Worm (Caenorhabditis elegans) whole organism, young adult: ENCODE results near the gene Y41D4B.24.

Experiments
- B0336.3 ChIP-seq: fragments of 200-800 bp; sonication (Bioruptor generic); IDR thresholded peaks from 2 replicates; pipeline ENCODE4 v1.3.6; 2022; ENCODE audit warnings: missing genetic modification characterization, missing compliant biosample characterization
- C06A6.2 ChIP-seq: fragments of 200-800 bp; sonication (Bioruptor generic); conservative IDR thresholded peaks from 2 replicates; pipeline ENCODE4 v1.3.6; 2022; ENCODE audit warnings: missing genetic modification characterization, missing compliant biosample characterization
- D2030.7 ChIP-seq: fragments of 200-800 bp; sonication (Bioruptor generic); IDR thresholded peaks from 2 replicates; pipeline ENCODE4 v1.3.6; 2022; ENCODE audit warnings: missing genetic modification reagents, missing genetic modification characterization, missing compliant biosample characterization
- F22D6.2 ChIP-seq: sonication (generic microtip); optimal IDR thresholded peaks from 2 replicates; lab custom pipeline; 2016; ENCODE audit warnings: mild to moderate bottlenecking, missing genetic modification characterization, missing compliant biosample characterization
- F23B12.7 ChIP-seq: sonication (generic microtip); optimal IDR thresholded peaks from 2 replicates; lab custom pipeline; 2017; ENCODE audit warnings: missing genetic modification characterization, mild to moderate bottlenecking, missing compliant biosample characterization, antibody characterized with exemption, moderate library complexity; ENCODE audit not compliant: insufficient read depth
- F33H1.4 ChIP-seq: fragments of 200-800 bp; sonication (Bioruptor generic); IDR thresholded peaks from 2 replicates; pipeline ENCODE4 v1.3.6; 2022; ENCODE audit warnings: missing genetic modification reagents, missing genetic modification characterization, missing compliant biosample characterization
- F55B11.4 ChIP-seq: sonication (generic microtip); optimal IDR thresholded peaks from 2 replicates; lab custom pipeline; 2016; ENCODE audit warnings: missing compliant biosample characterization, missing genetic modification characterization, borderline replicate concordance; ENCODE audit not compliant: insufficient read depth
- F57C9.4 ChIP-seq: sonication (generic microtip); optimal IDR thresholded peaks from 2 replicates; lab custom pipeline; 2017; ENCODE audit warnings: mild to moderate bottlenecking, missing genetic modification characterization, missing compliant biosample characterization
- K11D2.4 ChIP-seq: fragments of 200-800 bp; sonication (Bioruptor generic); IDR thresholded peaks from 2 replicates; pipeline ENCODE4 v1.3.6; 2022; ENCODE audit warnings: missing genetic modification reagents, missing genetic modification characterization, missing compliant biosample characterization
- K12H6.12 ChIP-seq: fragments of 200-800 bp; sonication (Bioruptor generic); optimal IDR thresholded peaks from 2 replicates; lab custom pipeline; 2018; ENCODE audit warnings: mild to moderate bottlenecking, missing genetic modification characterization, missing compliant biosample characterization
- T07F8.4 ChIP-seq: sonication (generic microtip); optimal IDR thresholded peaks from 2 replicates; lab custom pipeline; 2016; ENCODE audit warnings: mild to moderate bottlenecking, missing genetic modification characterization, moderate library complexity, missing compliant biosample characterization
- T26A5.8 ChIP-seq: sonication (generic microtip); optimal IDR thresholded peaks from 2 replicates; lab custom pipeline; 2016; ENCODE audit warnings: missing genetic modification characterization, missing compliant biosample characterization
- Y53F4B.3 ChIP-seq: fragments of 200-800 bp; sonication (Bioruptor generic); IDR thresholded peaks from 2 replicates; pipeline ENCODE4 v1.3.6; 2022; ENCODE audit warnings: missing genetic modification reagents, missing genetic modification characterization, missing compliant biosample characterization
- Y79H2A.3 ChIP-seq: fragments of 200-800 bp; sonication (Bioruptor generic); conservative IDR thresholded peaks from 2 replicates; pipeline ENCODE4 v1.3.6; 2022; ENCODE audit warnings: missing genetic modification reagents, missing genetic modification characterization, missing compliant biosample characterization
- aptf-3 ChIP-seq: fragments of 200-800 bp; sonication (Bioruptor generic); IDR thresholded peaks from 2 replicates; pipeline ENCODE4 v1.3.6; 2022; ENCODE audit warnings: missing genetic modification characterization, missing compliant biosample characterization
- athp-1 ChIP-seq: sonication (generic microtip); optimal IDR thresholded peaks from 2 replicates; lab custom pipeline; 2017; ENCODE audit warnings: mild to moderate bottlenecking, missing genetic modification characterization, missing compliant biosample characterization
- attf-6 ChIP-seq: fragments of 200-800 bp; sonication (Bioruptor generic); IDR thresholded peaks from 2 replicates; pipeline ENCODE4 v1.3.6; 2022; ENCODE audit warnings: missing genetic modification reagents, missing genetic modification characterization, missing compliant biosample characterization
- bed-2 ChIP-seq: fragments of 200-800 bp; sonication (Bioruptor generic); IDR thresholded peaks from 2 replicates; pipeline ENCODE4 v1.3.6; 2022; ENCODE audit warnings: missing genetic modification reagents, missing genetic modification characterization, missing compliant biosample characterization
- ccch-3 ChIP-seq: fragments of 200-800 bp; sonication (Bioruptor generic); optimal IDR thresholded peaks from 2 replicates; lab custom pipeline; 2018; ENCODE audit warnings: mild to moderate bottlenecking, missing genetic modification characterization, missing compliant biosample characterization
- cebp-1 ChIP-seq, 2 experiments: fragments of 200-800 bp in 1 of 2; sonication (Bioruptor generic) in 1 of 2; sonication (generic microtip) in 1 of 2; IDR thresholded peaks in 1 of 2; optimal IDR thresholded peaks in 1 of 2; 2 replicates each; pipeline versions ENCODE4 v1.3.6 to Lab custom; 2017 to 2022; ENCODE audit warnings: missing compliant biosample characterization in 2 of 2, missing genetic modification characterization in 2 of 2, mild to moderate bottlenecking in 1 of 2, missing genetic modification reagents in 1 of 2, moderate library complexity in 1 of 2
- cebp-2 ChIP-seq: fragments of 200-800 bp; sonication (Bioruptor generic); IDR thresholded peaks from 2 replicates; pipeline ENCODE4 v1.3.6; 2022; ENCODE audit warnings: missing genetic modification characterization, missing compliant biosample characterization
- ceh-100 ChIP-seq: fragments of 200-800 bp; sonication (Bioruptor generic); IDR thresholded peaks from 2 replicates; pipeline ENCODE4 v1.3.6; 2022; ENCODE audit warnings: missing genetic modification reagents, missing genetic modification characterization, missing compliant biosample characterization
- ceh-27 ChIP-seq: fragments of 200-800 bp; sonication (Bioruptor generic); optimal IDR thresholded peaks from 2 replicates; lab custom pipeline; 2018; ENCODE audit warnings: mild to moderate bottlenecking, missing genetic modification characterization, moderate library complexity, missing compliant biosample characterization
- ceh-40 ChIP-seq: fragments of 200-800 bp; sonication (Bioruptor generic); IDR thresholded peaks from 2 replicates; pipeline ENCODE4 v1.3.6; 2022; ENCODE audit warnings: missing genetic modification characterization, missing compliant biosample characterization
- chd-7 ChIP-seq: sonication (generic microtip); optimal IDR thresholded peaks from 2 replicates; lab custom pipeline; 2016; ENCODE audit warnings: mild to moderate bottlenecking, missing genetic modification characterization, moderate library complexity, missing compliant biosample characterization
- dpff-1 ChIP-seq: sonication (generic microtip); optimal IDR thresholded peaks from 2 replicates; lab custom pipeline; 2017; ENCODE audit warnings: mild to moderate bottlenecking, missing genetic modification characterization, missing compliant biosample characterization
- egl-18 ChIP-seq: fragments of 200-800 bp; sonication (Bioruptor generic); IDR thresholded peaks from 2 replicates; pipeline ENCODE4 v1.3.6; 2022; ENCODE audit warnings: missing genetic modification reagents, missing genetic modification characterization, missing compliant biosample characterization
- egl-44 ChIP-seq: fragments of 200-800 bp; sonication (Bioruptor generic); IDR thresholded peaks from 2 replicates; pipeline ENCODE4 v1.3.6; 2022; ENCODE audit warnings: missing genetic modification reagents, missing genetic modification characterization, missing compliant biosample characterization
- fkh-3 ChIP-seq: sonication (generic microtip); optimal IDR thresholded peaks from 2 replicates; lab custom pipeline; 2016; ENCODE audit warnings: mild to moderate bottlenecking, missing genetic modification characterization, missing compliant biosample characterization
- hrde-1 ChIP-seq: sonication (generic microtip); optimal IDR thresholded peaks from 2 replicates; lab custom pipeline; 2016; ENCODE audit warnings: missing genetic modification characterization, mild to moderate bottlenecking, missing compliant biosample characterization, moderate library complexity, missing genotype, missing genetic modification reagents, borderline replicate concordance
- hsf-1 ChIP-seq: fragments of 200-800 bp; sonication (Bioruptor generic); IDR thresholded peaks from 2 replicates; pipeline ENCODE4 v1.3.6; 2022; ENCODE audit warnings: missing genetic modification reagents, missing genetic modification characterization, missing compliant biosample characterization
- lin-26 ChIP-seq: fragments of 200-800 bp; sonication (Bioruptor generic); IDR thresholded peaks from 2 replicates; pipeline ENCODE4 v1.3.6; 2022; ENCODE audit warnings: missing genetic modification reagents, missing genetic modification characterization, missing compliant biosample characterization
- lin-40 ChIP-seq: sonication (generic microtip); optimal IDR thresholded peaks from 2 replicates; lab custom pipeline; 2016; ENCODE audit warnings: missing genetic modification characterization, mild to moderate bottlenecking, missing compliant biosample characterization, missing genotype, missing genetic modification reagents
- madf-10 ChIP-seq: sonication (generic microtip); optimal IDR thresholded peaks from 2 replicates; lab custom pipeline; 2016; ENCODE audit warnings: mild to moderate bottlenecking, missing genetic modification characterization, missing compliant biosample characterization
- madf-3 ChIP-seq: fragments of 200-800 bp; sonication (Bioruptor generic); IDR thresholded peaks from 2 replicates; pipeline ENCODE4 v1.3.6; 2022; ENCODE audit warnings: missing genetic modification reagents, missing genetic modification characterization, missing compliant biosample characterization
- nfya-1 ChIP-seq: sonication (generic microtip); optimal IDR thresholded peaks from 2 replicates; lab custom pipeline; 2017; ENCODE audit warnings: antibody characterized with exemption, missing compliant biosample characterization, missing genetic modification characterization, borderline replicate concordance; ENCODE audit not compliant: insufficient read depth
- nhr-120 ChIP-seq: fragments of 200-800 bp; sonication (Bioruptor generic); IDR thresholded peaks from 2 replicates; pipeline ENCODE4 v1.3.6; 2022; ENCODE audit warnings: missing genetic modification characterization, missing compliant biosample characterization
- nhr-27 ChIP-seq: fragments of 200-800 bp; sonication (Bioruptor generic); optimal IDR thresholded peaks from 2 replicates; lab custom pipeline; 2018; ENCODE audit warnings: mild to moderate bottlenecking, missing genetic modification characterization, moderate library complexity, missing compliant biosample characterization
- nhr-80 ChIP-seq: sonication (generic microtip); optimal IDR thresholded peaks from 2 replicates; lab custom pipeline; 2016; ENCODE audit warnings: missing genetic modification characterization, missing compliant biosample characterization
- pbrm-1 ChIP-seq: fragments of 200-800 bp; sonication (Bioruptor generic); IDR thresholded peaks from 2 replicates; pipeline ENCODE4 v1.3.6; 2022; ENCODE audit warnings: missing genetic modification reagents, missing genetic modification characterization, missing compliant biosample characterization
- rec-8 ChIP-seq, 2 experiments: sonication (generic microtip); optimal IDR thresholded peaks; 2 replicates each; lab custom pipeline; 2016; ENCODE audit warnings: mild to moderate bottlenecking in 2 of 2, missing genetic modification characterization in 2 of 2, missing genetic modification reagents in 2 of 2, missing genotype in 2 of 2, missing biosample characterization in 1 of 2, missing compliant biosample characterization in 1 of 2, moderate library complexity in 1 of 2
- rpc-1 ChIP-seq, 2 experiments: fragments of 150-350 bp in 1 of 2; sonication (generic microtip) in 1 of 2; optimal IDR thresholded peaks; 2 replicates each; lab custom pipeline; 2014 to 2018; ENCODE audit warnings: missing biosample characterization in 1 of 2, missing genetic modification characterization in 1 of 2, missing genetic modification reagents in 1 of 2, missing genotype in 1 of 2
- sea-2 ChIP-seq: fragments of 200-800 bp; sonication (Bioruptor generic); IDR thresholded peaks from 2 replicates; pipeline ENCODE4 v1.3.6; 2022; ENCODE audit warnings: missing genetic modification characterization, missing compliant biosample characterization
- somi-1 ChIP-seq: fragments of 200-800 bp; sonication (Bioruptor generic); optimal IDR thresholded peaks from 2 replicates; lab custom pipeline; 2018; ENCODE audit warnings: mild to moderate bottlenecking, missing genetic modification characterization, missing compliant biosample characterization
- tbx-9 ChIP-seq: sonication (generic microtip); optimal IDR thresholded peaks from 2 replicates; lab custom pipeline; 2016; ENCODE audit warnings: borderline replicate concordance, missing genetic modification characterization, inconsistent platforms, missing compliant biosample characterization
- xnd-1 ChIP-seq: sonication (generic microtip); optimal IDR thresholded peaks from 2 replicates; lab custom pipeline; 2016; ENCODE audit warnings: missing genotype, missing genetic modification reagents, missing genetic modification characterization, missing compliant biosample characterization
- ztf-22 ChIP-seq: fragments of 200-800 bp; sonication (Bioruptor generic); optimal IDR thresholded peaks from 2 replicates; lab custom pipeline; 2018; ENCODE audit warnings: mild to moderate bottlenecking, missing genetic modification characterization, moderate library complexity, missing compliant biosample characterization

The Y41D4B.24 gene

ce11 chrIV:1711029-1711489 lies 29.1 kb upstream of the Y41D4B.24 start, which contains the start of gene rpi-2 (continued):
- peak; percentile 96 for TF ChIP-seq lin-26 (GFP tag; lab: Robert Waterston, UW)
- TF ChIP-seq T26A5.8 (tag; lab: Kevin White, UChicago): peak; percentile 88
- TF ChIP-seq dpff-1: peak; percentile 86
- no peak for TF ChIP-seq ccch-3 (GFP tag; lab: Kevin White, UChicago)
- TF ChIP-seq tbx-9 (tag; lab: Kevin White, UChicago): peak; percentile 44
- TF ChIP-seq ceh-40 (GFP tag; lab: Robert Waterston, UW): peak; percentile 94
- peak; percentile 97 for TF ChIP-seq B0336.3 (GFP tag; lab: Robert Waterston, UW)
- TF ChIP-seq T07F8.4 (tag; lab: Kevin White, UChicago): peak; percentile 71
- peak; percentile 91 for TF ChIP-seq aptf-3 (GFP tag; lab: Robert Waterston, UW)
- peak; percentile 97 for TF ChIP-seq athp-1 (tag; lab: Kevin White, UChicago)
- TF ChIP-seq fkh-3 (tag; lab: Kevin White, UChicago): peak; percentile 81
- TF ChIP-seq F55B11.4: no peak
- peak; percentile 90 for TF ChIP-seq attf-6 (GFP tag; lab: Robert Waterston, UW)
- TF ChIP-seq C06A6.2 (GFP tag; lab: Robert Waterston, UW): no peak
- peak; percentile 93 for TF ChIP-seq egl-44 (GFP tag; lab: Robert Waterston, UW)
- no peak for TF ChIP-seq F57C9.4 (tag; lab: Kevin White, UChicago)
- TF ChIP-seq K11D2.4: peak; percentile 67; the same call in 1 of the 2 replicates
- peak; percentile 60 for TF ChIP-seq D2030.7 (GFP tag; lab: Robert Waterston, UW)
- TF ChIP-seq madf-3: peak; percentile 93
- TF ChIP-seq F23B12.7 (tag; lab: Kevin White, UChicago): no peak
- 0 out of 2 replicates have a peak, but pooled peaks have one; percentile 36 for TF ChIP-seq egl-18 (GFP tag; lab: Robert Waterston, UW)
- peak; percentile 40 to 50 for TF ChIP-seq rec-8 (tag; optimal IDR thresholded peaks at IDR 0.05; lab: Kevin White, UChicago)
- TF ChIP-seq nfya-1 (tag; lab: Kevin White, UChicago): no peak
- TF ChIP-seq Y53F4B.3 (GFP tag; lab: Robert Waterston, UW): peak; percentile 58
- TF ChIP-seq nhr-120 (GFP tag; lab: Robert Waterston, UW): 0 out of 2 replicates have a peak, but pooled peaks have one; percentile 75
- TF ChIP-seq K12H6.12: peak; percentile 42
- TF ChIP-seq rpc-1 (optimal IDR thresholded peaks at IDR 0.05; lab: Kevin White, UChicago): no peak
- TF ChIP-seq rpc-1 (tag; optimal IDR thresholded peaks at IDR 0.05; lab: Kevin White, UChicago): no peak
- TF ChIP-seq ceh-27: peak; percentile 46
- no peak for TF ChIP-seq madf-10 (tag; lab: Kevin White, UChicago)
- 0 out of 2 replicates have a peak, but pooled peaks have one; percentile 65 for TF ChIP-seq cebp-2 (GFP tag; lab: Robert Waterston, UW)
- TF ChIP-seq nhr-80 (tag; lab: Kevin White, UChicago): no peak
- 0 out of 2 replicates have a peak, but pooled peaks have one; percentile 21 for TF ChIP-seq sea-2 (GFP tag; lab: Robert Waterston, UW)
- TF ChIP-seq bed-2 (GFP tag; lab: Robert Waterston, UW): no peak
- TF ChIP-seq F22D6.2 (tag; lab: Kevin White, UChicago): no peak
- TF ChIP-seq somi-1 (GFP tag; lab: Kevin White, UChicago): peak; percentile 52
- peak; percentile 83 for TF ChIP-seq pbrm-1 (GFP tag; lab: Robert Waterston, UW)
- TF ChIP-seq ceh-100 (GFP tag; lab: Robert Waterston, UW): peak; percentile 83
- peak; percentile 86 for TF ChIP-seq hsf-1 (GFP tag; lab: Robert Waterston, UW)
- TF ChIP-seq hrde-1 (tag; lab: Kevin White, UChicago): peak; percentile 95
- TF ChIP-seq cebp-1 (GFP tag; IDR thresholded peaks at IDR 0.05; lab: Robert Waterston, UW): no peak
- TF ChIP-seq cebp-1 (tag; optimal IDR thresholded peaks at IDR 0.05; lab: Kevin White, UChicago): peak; percentile 74
- peak; percentile 62 for TF ChIP-seq F33H1.4 (GFP tag; lab: Robert Waterston, UW)
- TF ChIP-seq xnd-1 (tag; lab: Kevin White, UChicago): peak; percentile 69
- peak; percentile 62 for TF ChIP-seq nhr-27 (tag; lab: Kevin White, UChicago)
- TF ChIP-seq lin-40 (tag; lab: Kevin White, UChicago): peak; percentile 22
- peak; percentile 98 for TF ChIP-seq Y79H2A.3 (GFP tag; lab: Robert Waterston, UW)
- no peak for TF ChIP-seq ztf-22 (GFP tag; lab: Kevin White, UChicago)
- TF ChIP-seq chd-7 (tag; lab: Kevin White, UChicago): peak; percentile 83
